Worm (Caenorhabditis elegans) whole organism, early embryonic: ENCODE results near the gene C47E8.1.

Source experiments
- F13C5.2 ChIP-seq: sonication (generic microtip); optimal IDR thresholded peaks from 2 replicates; lab custom pipeline; 2017; ENCODE audit warnings: mild to moderate bottlenecking, missing genetic modification characterization, inconsistent platforms, missing compliant biosample characterization
- aly-1 ChIP-seq: sonication (generic microtip); optimal IDR thresholded peaks from 2 replicates; lab custom pipeline; 2016; ENCODE audit warnings: missing genetic modification characterization, missing compliant biosample characterization
- ama-1 ChIP-seq: fragments of 150-350 bp; optimal IDR thresholded peaks from 2 replicates; lab custom pipeline; 2014
- ceh-13 ChIP-seq: fragments of 200-800 bp; sonication (Bioruptor generic); optimal IDR thresholded peaks from 2 replicates; lab custom pipeline; 2018; ENCODE audit warnings: mild to moderate bottlenecking, missing genetic modification characterization, missing compliant biosample characterization
- ceh-36 ChIP-seq: sonication (generic microtip); optimal IDR thresholded peaks from 2 replicates; lab custom pipeline; 2016; ENCODE audit warnings: missing genetic modification characterization, inconsistent platforms, missing compliant biosample characterization
- flt-1 ChIP-seq: fragments of 200-800 bp; sonication (Bioruptor generic); IDR thresholded peaks from 2 replicates; pipeline ENCODE4 v1.3.6; 2022; ENCODE audit warnings: missing genetic modification characterization, missing compliant biosample characterization
- hmbx-1 ChIP-seq: sonication (generic microtip); optimal IDR thresholded peaks from 2 replicates; lab custom pipeline; 2016; ENCODE audit warnings: mild to moderate bottlenecking, missing genetic modification characterization, missing compliant biosample characterization
- hnd-1 ChIP-seq: sonication (generic microtip); optimal IDR thresholded peaks from 2 replicates; lab custom pipeline; 2016; ENCODE audit warnings: missing genetic modification characterization, missing compliant biosample characterization
- pes-1 ChIP-seq: fragments of 200-800 bp; sonication (Bioruptor generic); IDR thresholded peaks from 2 replicates; pipeline ENCODE4 v1.3.6; 2022; ENCODE audit warnings: missing genetic modification reagents, missing genetic modification characterization, missing compliant biosample characterization
- scrt-1 ChIP-seq: fragments of 200-800 bp; sonication (Bioruptor generic); IDR thresholded peaks from 2 replicates; pipeline ENCODE4 v1.3.6; 2022; ENCODE audit warnings: missing genetic modification characterization, missing compliant biosample characterization
- sea-1 ChIP-seq: fragments of 200-800 bp; sonication (Bioruptor generic); conservative IDR thresholded peaks from 2 replicates; pipeline ENCODE4 v1.3.6; 2022; ENCODE audit warnings: missing genetic modification characterization, missing compliant biosample characterization
- tbx-11 ChIP-seq: fragments of 200-800 bp; sonication (Bioruptor generic); IDR thresholded peaks from 2 replicates; pipeline ENCODE4 v1.3.6; 2022; ENCODE audit warnings: missing genetic modification characterization, missing compliant biosample characterization
- tra-4 ChIP-seq: sonication (generic microtip); optimal IDR thresholded peaks from 2 replicates; lab custom pipeline; 2017; ENCODE audit warnings: missing genetic modification characterization, missing compliant biosample characterization

DNA sequence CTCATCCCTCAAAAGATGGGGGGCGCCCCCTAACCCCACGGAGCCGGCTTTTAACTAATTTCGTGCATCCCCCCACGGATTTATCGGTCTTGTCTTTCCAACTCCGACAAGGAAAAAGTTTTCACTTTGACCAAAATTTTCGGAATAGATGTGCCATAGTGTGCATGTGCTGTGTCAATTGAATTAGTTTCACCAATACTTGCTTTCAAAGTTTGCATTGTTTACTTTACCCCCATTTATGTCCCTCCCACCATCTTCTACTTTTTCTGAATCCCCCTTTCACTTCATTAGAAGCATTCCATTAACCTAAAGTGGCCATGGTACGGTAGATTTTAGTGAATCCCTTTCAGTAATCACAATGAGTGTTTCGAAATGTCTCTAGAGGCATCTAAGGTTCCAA, 48.1 kb upstream of the C47E8.1 start:
- TF ChIP-seq ceh-13 (GFP tag; lab: Kevin White, UChicago) (no peak), pes-1 (GFP tag; lab: Robert Waterston, UW) (no peak), ama-1 (lab: Kevin White, UChicago) (no peak), flt-1 (GFP tag; lab: Robert Waterston, UW) (no peak), aly-1 (tag; lab: Kevin White, UChicago) (no peak), ceh-36 (tag; lab: Kevin White, UChicago) (no peak), tbx-11 (GFP tag; lab: Robert Waterston, UW) (no peak), hmbx-1 (tag; lab: Kevin White, UChicago) (no peak), hnd-1 (tag; lab: Kevin White, UChicago) (no peak), F13C5.2 (tag; lab: Kevin White, UChicago) (no peak), tra-4 (no peak), sea-1 (no peak), scrt-1 (no peak)
